Worm (Caenorhabditis elegans): ENCODE measurements around the gene ncx-7.

The ncx-7 gene

DNA sequence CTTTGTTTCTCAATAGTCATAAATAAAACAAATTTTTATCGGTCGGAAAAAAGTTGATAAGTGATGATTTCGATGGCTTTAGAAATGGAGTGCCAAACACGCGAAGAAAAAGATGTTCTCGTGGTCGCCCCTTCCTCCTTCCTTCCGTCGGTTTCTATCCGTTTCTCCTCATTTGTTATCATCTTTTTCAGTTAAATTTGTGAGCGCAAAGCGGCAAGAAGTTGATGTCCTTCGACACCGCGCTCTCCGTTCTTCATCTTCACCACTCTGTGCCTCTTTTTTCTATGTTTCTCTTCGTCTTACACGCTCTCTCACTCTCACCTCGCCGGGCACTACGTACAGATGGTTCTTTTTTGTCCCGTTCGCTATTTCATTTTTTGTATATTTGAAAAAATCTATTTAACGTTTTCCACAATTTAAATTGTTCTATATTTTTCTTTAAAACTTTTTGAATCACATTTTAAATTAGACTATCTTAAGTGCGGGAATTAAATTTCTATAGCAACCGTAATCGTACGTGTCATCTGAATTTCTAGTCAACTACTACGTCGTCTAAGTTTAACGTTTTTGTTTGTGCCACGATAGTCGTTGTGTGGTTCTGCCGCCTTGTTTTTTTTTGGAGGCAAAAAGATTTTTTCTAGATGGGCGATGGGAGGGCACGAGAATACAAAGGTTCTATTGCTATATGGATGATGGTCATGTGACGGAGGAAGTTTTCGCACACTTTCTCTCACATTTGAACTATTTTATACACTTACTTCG lies 21.3 kb downstream of the ncx-7 start:
- TF ChIP-seq ztf-11 (tag; optimal IDR thresholded peaks at IDR 0.05) (no peak), ces-1 (GFP tag; optimal IDR thresholded peaks at IDR 0.05) (peak; percentile 22), unc-62 (GFP tag; optimal IDR thresholded peaks at IDR 0.05) (peak; percentile 4), zip-8 (tag; optimal IDR thresholded peaks at IDR 0.05) (no peak)

DNA sequence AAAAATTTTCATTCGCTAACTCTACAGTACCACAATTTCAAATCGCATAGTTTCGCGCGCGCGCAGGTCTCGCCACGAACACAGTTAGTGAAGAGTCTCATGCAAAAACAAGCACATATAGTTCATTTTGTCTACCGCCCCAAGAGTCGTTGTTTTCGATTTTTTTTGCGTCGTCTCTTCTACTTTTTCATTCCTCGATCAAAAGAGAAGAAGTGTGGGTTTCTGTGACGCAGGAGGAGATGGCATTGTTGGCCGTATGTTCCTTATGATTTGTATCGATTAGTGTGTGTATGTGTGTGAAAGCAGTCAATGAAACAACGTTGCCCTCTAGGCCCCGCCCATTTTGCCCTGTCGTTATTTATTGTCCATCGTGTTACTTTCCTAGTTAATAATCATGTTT lies 22.2 kb downstream of the ncx-7 start:
- no peak for TF ChIP-seq ceh-43 (GFP tag; optimal IDR thresholded peaks at IDR 0.05)
- no peak for TF ChIP-seq unc-120 (tag; optimal IDR thresholded peaks at IDR 0.05; ENCODE audit: poor library complexity, severe bottlenecking)
- TF ChIP-seq unc-62 (GFP tag; optimal IDR thresholded peaks at IDR 0.05) = no peak
- no peak for TF ChIP-seq sem-2 (GFP tag; optimal IDR thresholded peaks at IDR 0.05)
- no peak for TF ChIP-seq bed-3 (GFP tag; optimal IDR thresholded peaks at IDR 0.05)
- TF ChIP-seq M03D4.4 (tag; optimal IDR thresholded peaks at IDR 0.05) = no peak
- TF ChIP-seq tbx-8 (GFP tag; optimal IDR thresholded peaks at IDR 0.05) = no peak
- TF ChIP-seq blmp-1 (tag; optimal IDR thresholded peaks at IDR 0.05) = no peak
- TF ChIP-seq drap-1 (GFP tag; optimal IDR thresholded peaks at IDR 0.05) = no peak
- TF ChIP-seq flh-1 (GFP tag; optimal IDR thresholded peaks at IDR 0.05) = no peak
- TF ChIP-seq nhr-12 (tag; optimal IDR thresholded peaks at IDR 0.05) = no peak
- TF ChIP-seq pha-4 (tag; optimal IDR thresholded peaks at IDR 0.05) = no peak
- no peak for TF ChIP-seq cnd-1 (tag; optimal IDR thresholded peaks at IDR 0.05)
- TF ChIP-seq nhr-2 (tag; optimal IDR thresholded peaks at IDR 0.05) = no peak
- no peak for TF ChIP-seq nhr-237 (tag; optimal IDR thresholded peaks at IDR 0.05)
- TF ChIP-seq hlh-1 (tag; optimal IDR thresholded peaks at IDR 0.05) = no peak
- no peak for TF ChIP-seq lin-32 (GFP tag; optimal IDR thresholded peaks at IDR 0.05)
- no peak for TF ChIP-seq sptf-1 (tag; optimal IDR thresholded peaks at IDR 0.05)

DNA sequence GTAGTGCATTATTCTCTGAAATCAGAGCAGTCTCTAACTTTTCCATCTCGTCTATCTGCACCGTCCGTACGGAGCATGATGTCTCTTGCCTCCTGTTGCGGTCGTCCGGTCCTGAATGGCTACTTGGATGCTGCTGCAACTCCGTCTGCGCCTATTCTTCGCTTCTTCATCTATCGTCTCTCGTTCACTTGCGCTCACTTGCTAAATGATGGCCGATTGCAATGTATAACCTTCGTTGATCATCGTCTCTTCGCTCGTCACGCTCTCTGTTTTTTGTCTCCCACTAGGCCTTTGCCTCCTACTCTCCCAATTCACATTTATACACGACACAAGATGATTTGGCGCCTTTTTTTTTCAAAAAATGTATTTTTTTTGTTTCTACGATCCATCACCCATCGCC lies 22.8 kb downstream of the ncx-7 start:
- TF ChIP-seq ham-2 (GFP tag; optimal IDR thresholded peaks at IDR 0.05) (peak; percentile 67), elt-1 (tag; optimal IDR thresholded peaks at IDR 0.05; ENCODE audit: borderline replicate concordance, insufficient read depth) (no peak), unc-120 (tag; optimal IDR thresholded peaks at IDR 0.05; ENCODE audit: poor library complexity, severe bottlenecking) (peak; percentile 62), nhr-2 (tag; optimal IDR thresholded peaks at IDR 0.05) (no peak)

DNA sequence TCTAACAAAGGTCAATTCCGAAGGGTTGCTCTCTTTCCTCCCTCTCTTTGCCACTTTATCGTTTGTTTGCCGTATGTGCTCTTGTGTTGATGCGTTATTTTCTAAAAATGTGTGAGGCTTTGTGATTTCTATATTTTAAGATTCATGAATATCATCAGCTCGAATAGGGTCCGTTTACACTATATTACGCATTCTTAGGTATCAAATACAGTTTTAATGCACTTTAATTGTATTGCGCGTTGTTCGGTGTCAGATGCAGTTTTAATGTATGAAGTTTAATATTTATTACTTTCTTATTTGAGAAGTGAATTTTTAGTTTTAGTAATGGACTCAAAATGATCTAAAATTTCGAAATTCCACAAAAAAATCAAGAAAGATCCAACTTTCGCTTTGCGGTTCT lies 23.7 kb downstream of the ncx-7 start, which contains the start of gene bud-31:
Gene bud-31, minus strand, starts transcription at position 101 of the 400 bp plus-strand sequence.
- TF ChIP-seq blmp-1 (tag; optimal IDR thresholded peaks at IDR 0.05) = no peak
- no peak for TF ChIP-seq ceh-43 (GFP tag; optimal IDR thresholded peaks at IDR 0.05)
- TF ChIP-seq drap-1 (GFP tag; optimal IDR thresholded peaks at IDR 0.05) = no peak
- TF ChIP-seq unc-39 (tag; optimal IDR thresholded peaks at IDR 0.05) = no peak
- peak; percentile 78 for TF ChIP-seq nhr-2 (tag; optimal IDR thresholded peaks at IDR 0.05)
- no peak for TF ChIP-seq sem-2 (GFP tag; optimal IDR thresholded peaks at IDR 0.05)

DNA sequence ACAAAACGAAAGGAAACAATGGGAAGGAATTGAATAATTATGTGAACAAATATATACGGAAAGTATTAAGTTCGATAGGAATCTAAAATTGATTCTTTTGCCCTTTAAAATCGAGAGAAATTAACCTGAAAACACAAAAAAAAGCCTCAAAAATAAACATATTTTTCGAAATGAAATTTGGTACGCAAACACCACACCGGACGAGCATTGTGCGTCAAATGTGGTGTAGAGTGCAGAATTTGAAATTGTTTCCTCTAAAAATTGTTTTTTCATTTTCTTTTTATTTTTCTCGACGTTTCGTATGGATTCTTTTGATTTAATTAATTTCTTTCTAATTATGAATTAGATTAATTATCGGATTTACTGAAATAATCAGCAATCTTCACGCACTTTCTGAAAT lies 24.7 kb downstream of the ncx-7 start:
- TF ChIP-seq lsy-2 (tag; optimal IDR thresholded peaks at IDR 0.05) = peak; percentile 31
- TF ChIP-seq ztf-11 (tag; optimal IDR thresholded peaks at IDR 0.05) = no peak
- TF ChIP-seq drap-1 (GFP tag; optimal IDR thresholded peaks at IDR 0.05) = no peak
- TF ChIP-seq bed-3 (GFP tag; optimal IDR thresholded peaks at IDR 0.05) = no peak
- TF ChIP-seq lin-32 (GFP tag; optimal IDR thresholded peaks at IDR 0.05) = no peak
- peak; percentile 2 for TF ChIP-seq ceh-43 (GFP tag; optimal IDR thresholded peaks at IDR 0.05)
- no peak for TF ChIP-seq lin-13 (tag; optimal IDR thresholded peaks at IDR 0.05)
- peak; percentile 9 for TF ChIP-seq sptf-1 (tag; optimal IDR thresholded peaks at IDR 0.05)
- TF ChIP-seq zip-8 (tag; optimal IDR thresholded peaks at IDR 0.05) = no peak
- peak; percentile 64 for TF ChIP-seq ces-1 (GFP tag; optimal IDR thresholded peaks at IDR 0.05)

DNA sequence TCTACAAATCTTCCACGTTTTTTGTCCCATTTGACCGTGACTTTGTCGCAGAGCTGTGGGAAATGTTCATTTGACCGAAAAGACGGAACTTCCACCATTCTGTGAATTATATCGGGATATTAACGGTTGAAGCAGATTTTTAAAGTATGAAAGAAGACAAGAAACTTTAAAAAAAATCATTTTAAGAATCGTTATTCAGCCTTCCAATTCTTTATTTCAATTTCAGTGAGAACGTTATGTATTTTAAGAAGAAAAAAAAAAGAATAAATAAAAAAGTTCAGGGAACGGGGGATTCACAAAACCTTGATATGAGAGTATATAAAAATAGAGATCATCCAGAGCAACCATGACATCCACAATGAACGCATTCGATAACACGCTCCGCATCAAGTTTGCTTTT lies 25.6 kb downstream of the ncx-7 start, which contains the start of gene set-3:
Gene set-3, minus strand, starts transcription at position 101 of the 400 bp plus-strand sequence.
- TF ChIP-seq snpc-4 (tag; optimal IDR thresholded peaks at IDR 0.05) (no peak), unc-62 (GFP tag; optimal IDR thresholded peaks at IDR 0.05) (no peak), elt-1 (tag; optimal IDR thresholded peaks at IDR 0.05; ENCODE audit: borderline replicate concordance, insufficient read depth) (no peak), tbx-8 (GFP tag; optimal IDR thresholded peaks at IDR 0.05) (no peak), ham-2 (GFP tag; optimal IDR thresholded peaks at IDR 0.05) (no peak), nhr-28 (tag; optimal IDR thresholded peaks at IDR 0.05) (no peak), cnd-1 (tag; optimal IDR thresholded peaks at IDR 0.05) (no peak), unc-120 (tag; optimal IDR thresholded peaks at IDR 0.05; ENCODE audit: poor library complexity, severe bottlenecking) (no peak), nhr-2 (tag; optimal IDR thresholded peaks at IDR 0.05) (no peak)

All from whole organism, mixed stage, embryonic.